Worm (Caenorhabditis elegans) whole organism, L4/young adult: ENCODE results near the gene ife-3.

Experiments
- W03F9.2 ChIP-seq: fragments of 150-350 bp; optimal IDR thresholded peaks from 2 replicates; lab custom pipeline; 2014; ENCODE audit warnings: missing biosample characterization, missing genetic modification characterization
- dao-5 ChIP-seq: sonication (generic microtip); optimal IDR thresholded peaks from 2 replicates; lab custom pipeline; 2016; ENCODE audit warnings: missing genotype, missing genetic modification characterization, moderate library complexity, missing compliant biosample characterization

DNA sequence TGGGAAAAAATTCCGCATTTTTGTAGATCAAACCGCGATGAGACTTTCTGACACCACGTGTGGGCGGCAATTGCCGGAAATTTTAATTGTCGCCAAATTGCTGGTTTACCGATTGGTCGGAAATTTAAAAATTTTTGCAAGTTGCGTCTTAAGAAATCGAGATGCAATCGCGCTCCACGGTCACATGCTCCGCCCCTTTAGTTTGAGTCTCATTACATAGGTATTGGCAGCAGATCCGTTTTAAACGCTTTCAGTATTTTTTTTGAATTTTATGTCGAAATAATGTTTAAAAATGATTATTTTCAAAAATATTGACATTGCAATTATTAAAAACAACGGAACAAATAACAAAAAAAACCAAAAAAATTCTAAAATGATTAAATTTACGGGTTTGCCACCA is 4.1 kb upstream of the ife-3 start:
- no peak for TF ChIP-seq W03F9.2 (tag; lab: Kevin White, UChicago)
- TF ChIP-seq dao-5 (tag; lab: Kevin White, UChicago), result no peak
